Worm (Caenorhabditis elegans) whole organism, midembryonic: ENCODE data around the gene nog-1.

Source experiments
- cog-1 ChIP-seq: sonication (generic microtip); optimal IDR thresholded peaks from 2 replicates; lab custom pipeline; 2016; ENCODE audit warnings: missing genetic modification characterization, missing compliant biosample characterization
- med-1 ChIP-seq: sonication (generic microtip); optimal IDR thresholded peaks from 2 replicates; lab custom pipeline; 2017; ENCODE audit warnings: missing genetic modification characterization, mild to moderate bottlenecking, missing compliant biosample characterization, antibody characterized with exemption, missing genetic modification reagents; ENCODE audit not compliant: insufficient read depth

- TF ChIP-seq cog-1 (tag; lab: Kevin White, UChicago) (peak; percentile 95), med-1 (GFP tag; lab: Kevin White, UChicago) (peak; percentile 98)
These were observed 3.4 kb upstream of the nog-1 start, which contains the start of the genes ears-2 and uncp-18 for ce11 chrIV:390279-390678.
